Fruit fly (Drosophila melanogaster) whole organism, embryonic: Measurements from ENCODE around the gene how.

Experiments used
- B-H1 ChIP-seq: fragments of 200-800 bp; sonication (Bioruptor generic); IDR thresholded peaks from 3 replicates; pipeline ENCODE4 v1.3.6; 2022; ENCODE audit warnings: missing biosample characterization, missing genetic modification characterization
- BtbVII ChIP-seq: fragments of 200-800 bp; sonication (Bioruptor generic); optimal IDR thresholded peaks from 3 replicates; lab custom pipeline; 2017; ENCODE audit warnings: missing biosample characterization, mild to moderate bottlenecking, missing genetic modification characterization
- CG10147 ChIP-seq: fragments of 200-800 bp; sonication (Bioruptor generic); optimal IDR thresholded peaks from 2 replicates; lab custom pipeline; 2019; ENCODE audit warnings: missing biosample characterization, mild to moderate bottlenecking, missing genetic modification characterization, moderate library complexity
- CG11247 ChIP-seq: fragments of 200-800 bp; sonication (Bioruptor generic); IDR thresholded peaks from 2 replicates; pipeline ENCODE4 v1.3.6; 2022; ENCODE audit warnings: missing biosample characterization, missing genetic modification characterization
- CG11723 ChIP-seq: fragments of 200-800 bp; sonication (Bioruptor generic); optimal IDR thresholded peaks from 2 replicates; lab custom pipeline; 2017; ENCODE audit warnings: missing biosample characterization, mild to moderate bottlenecking, missing genetic modification characterization
- CG12299 ChIP-seq: fragments of 200-800 bp; sonication (Bioruptor generic); optimal IDR thresholded peaks from 2 replicates; lab custom pipeline; 2018; ENCODE audit warnings: missing biosample characterization, mild to moderate bottlenecking, missing genetic modification characterization
- CG1602 ChIP-seq: fragments of 200-800 bp; sonication (Bioruptor generic); optimal IDR thresholded peaks from 3 replicates; lab custom pipeline; 2016; ENCODE audit warnings: missing biosample characterization, missing genetic modification characterization
- CG16813 ChIP-seq: fragments of 200-800 bp; sonication (Bioruptor generic); IDR thresholded peaks from 3 replicates; pipeline ENCODE4 v1.3.6; 2022; ENCODE audit warnings: missing biosample characterization, missing genetic modification characterization; ENCODE audit not compliant: partially characterized antibody
- CG16863 ChIP-seq: fragments of 200-800 bp; sonication (Bioruptor generic); optimal IDR thresholded peaks from 3 replicates; lab custom pipeline; 2016; ENCODE audit warnings: missing biosample characterization, missing genetic modification characterization
- CG17186 ChIP-seq: fragments of 200-800 bp; sonication (Bioruptor generic); optimal IDR thresholded peaks from 3 replicates; lab custom pipeline; 2017; ENCODE audit warnings: missing biosample characterization, missing genetic modification reagents, missing genetic modification characterization
- CG17328 ChIP-seq: fragments of 200-800 bp; sonication (Bioruptor generic); IDR thresholded peaks from 2 replicates; pipeline ENCODE4 v1.3.6; 2022; ENCODE audit warnings: missing biosample characterization, missing genetic modification characterization
- CG17359 ChIP-seq: fragments of 200-800 bp; sonication (Bioruptor generic); optimal IDR thresholded peaks from 3 replicates; lab custom pipeline; 2018; ENCODE audit warnings: missing biosample characterization, mild to moderate bottlenecking, missing genetic modification characterization, moderate library complexity
- CG2202 ChIP-seq: fragments of 200-800 bp; sonication (Bioruptor generic); optimal IDR thresholded peaks from 2 replicates; lab custom pipeline; 2018; ENCODE audit warnings: missing biosample characterization, mild to moderate bottlenecking, missing genetic modification characterization
- CG2678 ChIP-seq: fragments of 200-800 bp; sonication (Bioruptor generic); optimal IDR thresholded peaks from 3 replicates; lab custom pipeline; 2019; ENCODE audit warnings: missing biosample characterization, mild to moderate bottlenecking, missing genetic modification characterization, moderate library complexity
- CG30403 ChIP-seq: fragments of 200-800 bp; sonication (Bioruptor generic); optimal IDR thresholded peaks from 3 replicates; lab custom pipeline; 2016; ENCODE audit warnings: missing biosample characterization, missing genetic modification characterization
- CG4328 ChIP-seq: fragments of 200-800 bp; sonication (Bioruptor generic); optimal IDR thresholded peaks from 3 replicates; lab custom pipeline; 2017; ENCODE audit warnings: missing biosample characterization, missing genetic modification reagents, missing genetic modification characterization
- CG4404 ChIP-seq: fragments of 200-800 bp; sonication (Bioruptor generic); IDR thresholded peaks from 2 replicates; pipeline ENCODE4 v1.3.6; 2022; ENCODE audit warnings: missing biosample characterization, missing genetic modification characterization
- CG5180 ChIP-seq: fragments of 200-800 bp; sonication (Bioruptor generic); optimal IDR thresholded peaks from 3 replicates; lab custom pipeline; 2017; ENCODE audit warnings: missing biosample characterization, missing genetic modification characterization, mild to moderate bottlenecking, moderate library complexity, missing genetic modification reagents
- CG6689 ChIP-seq: fragments of 200-800 bp; sonication (Bioruptor generic); IDR thresholded peaks from 2 replicates; pipeline ENCODE4 v1.3.6; 2022; ENCODE audit warnings: missing biosample characterization, missing genetic modification characterization
- CG7372 ChIP-seq: fragments of 200-800 bp; sonication (Bioruptor generic); IDR thresholded peaks from 2 replicates; pipeline ENCODE4 v1.3.6; 2022; ENCODE audit warnings: missing biosample characterization, missing genetic modification characterization
- CG7745 ChIP-seq: fragments of 200-800 bp; sonication (Bioruptor generic); optimal IDR thresholded peaks from 2 replicates; lab custom pipeline; 2018; ENCODE audit warnings: missing biosample characterization, mild to moderate bottlenecking, missing genetic modification characterization, moderate library complexity
- CG7839 ChIP-seq: fragments of 200-800 bp; sonication (Bioruptor generic); optimal IDR thresholded peaks from 3 replicates; lab custom pipeline; 2018; ENCODE audit warnings: missing biosample characterization, mild to moderate bottlenecking, missing genetic modification characterization, moderate library complexity
- CG8944 ChIP-seq: fragments of 200-800 bp; sonication (Bioruptor generic); optimal IDR thresholded peaks from 3 replicates; lab custom pipeline; 2016; ENCODE audit warnings: missing biosample characterization, missing genetic modification characterization
- Elba2 ChIP-seq: fragments of 200-800 bp; sonication (Bioruptor generic); optimal IDR thresholded peaks from 3 replicates; lab custom pipeline; 2016; ENCODE audit warnings: missing biosample characterization, missing genetic modification characterization
- Fer3 ChIP-seq: fragments of 200-800 bp; sonication (Bioruptor generic); optimal IDR thresholded peaks from 2 replicates; lab custom pipeline; 2018; ENCODE audit warnings: missing biosample characterization, mild to moderate bottlenecking, missing genetic modification characterization, moderate library complexity
- Hand ChIP-seq: fragments of 200-800 bp; sonication (Bioruptor generic); optimal IDR thresholded peaks from 2 replicates; lab custom pipeline; 2017; ENCODE audit warnings: mild to moderate bottlenecking, missing biosample characterization, missing genetic modification reagents, missing genetic modification characterization
- Hr39 ChIP-seq: fragments of >200 bp; optimal IDR thresholded peaks from 2 replicates; lab custom pipeline; 2017
- Hr78 ChIP-seq, 2 experiments: fragments of 200-800 bp in 1 of 2; fragments of >200 bp in 1 of 2; sonication (Bioruptor generic) in 1 of 2; optimal IDR thresholded peaks; 2 replicates each; lab custom pipeline; 2017 to 2019; ENCODE audit warnings: missing biosample characterization in 2 of 2, missing genetic modification characterization in 2 of 2, mild to moderate bottlenecking in 1 of 2, moderate library complexity in 1 of 2
- Lhr ChIP-seq: fragments of 200-800 bp; sonication (Bioruptor generic); optimal IDR thresholded peaks from 3 replicates; lab custom pipeline; 2017; ENCODE audit warnings: mild to moderate bottlenecking, missing biosample characterization, missing genetic modification reagents, missing genetic modification characterization
- Max ChIP-seq: fragments of 200-800 bp; sonication (Bioruptor generic); optimal IDR thresholded peaks from 2 replicates; lab custom pipeline; 2016; ENCODE audit warnings: missing biosample characterization, mild to moderate bottlenecking, missing genetic modification characterization
- Oli ChIP-seq: fragments of 200-800 bp; sonication (Bioruptor generic); optimal IDR thresholded peaks from 2 replicates; lab custom pipeline; 2018; ENCODE audit warnings: missing biosample characterization, mild to moderate bottlenecking, missing genetic modification characterization, moderate library complexity
- Taf1 ChIP-seq: fragments of 200-800 bp; sonication (Bioruptor generic); IDR thresholded peaks from 2 replicates; pipeline ENCODE4 v1.3.6; 2022; ENCODE audit warnings: missing biosample characterization, missing genetic modification characterization
- Xbp1 ChIP-seq: fragments of 200-800 bp; sonication (Bioruptor generic); optimal IDR thresholded peaks from 3 replicates; lab custom pipeline; 2016; ENCODE audit warnings: missing biosample characterization, mild to moderate bottlenecking, missing genetic modification characterization
- ara ChIP-seq: fragments of 200-800 bp; sonication (Bioruptor generic); IDR thresholded peaks from 2 replicates; pipeline ENCODE4 v1.3.6; 2022; ENCODE audit warnings: missing biosample characterization, missing genetic modification characterization
- dmrt11E ChIP-seq: fragments of 200-800 bp; sonication (Bioruptor generic); optimal IDR thresholded peaks from 3 replicates; lab custom pipeline; 2018; ENCODE audit warnings: missing biosample characterization, mild to moderate bottlenecking, missing genetic modification characterization, moderate library complexity
- insv ChIP-seq, 2 experiments: fragments of 200-800 bp; sonication (Bioruptor generic); optimal IDR thresholded peaks; 3 replicates each; lab custom pipeline; 2016 to 2018; ENCODE audit warnings: missing biosample characterization in 2 of 2, missing genetic modification characterization in 2 of 2
- kah ChIP-seq: fragments of 200-800 bp; sonication (Bioruptor generic); optimal IDR thresholded peaks from 2 replicates; lab custom pipeline; 2018; ENCODE audit warnings: missing biosample characterization, mild to moderate bottlenecking, missing genetic modification characterization
- ken ChIP-seq: fragments of 200-800 bp; sonication (Bioruptor generic); IDR thresholded peaks from 3 replicates; pipeline ENCODE4 v1.3.6; 2022; ENCODE audit warnings: missing biosample characterization, missing genetic modification characterization
- lbe ChIP-seq: fragments of 200-800 bp; sonication (Bioruptor generic); optimal IDR thresholded peaks from 2 replicates; lab custom pipeline; 2016; ENCODE audit warnings: missing biosample characterization, mild to moderate bottlenecking, missing genetic modification characterization
- luna ChIP-seq: fragments of 200-800 bp; sonication (Bioruptor generic); optimal IDR thresholded peaks from 2 replicates; lab custom pipeline; 2016; ENCODE audit warnings: missing biosample characterization, missing genetic modification characterization
- pb ChIP-seq: fragments of 200-800 bp; sonication (Bioruptor generic); optimal IDR thresholded peaks from 3 replicates; lab custom pipeline; 2016; ENCODE audit warnings: missing biosample characterization, missing genetic modification characterization
- peb ChIP-seq: fragments of 200-800 bp; sonication (Bioruptor generic); IDR thresholded peaks from 2 replicates; pipeline ENCODE4 v1.3.6; 2022; ENCODE audit warnings: missing biosample characterization, missing genetic modification characterization
- pfk ChIP-seq: fragments of 200-800 bp; sonication (Bioruptor generic); optimal IDR thresholded peaks from 2 replicates; lab custom pipeline; 2018; ENCODE audit warnings: missing biosample characterization, mild to moderate bottlenecking, missing genetic modification characterization, moderate library complexity
- pho ChIP-seq: fragments of 200-800 bp; sonication (Bioruptor generic); optimal IDR thresholded peaks from 2 replicates; lab custom pipeline; 2016; ENCODE audit warnings: missing biosample characterization, missing genetic modification characterization
- pum ChIP-seq: fragments of 200-800 bp; sonication (Bioruptor generic); optimal IDR thresholded peaks from 2 replicates; lab custom pipeline; 2016; ENCODE audit warnings: missing biosample characterization, missing genetic modification characterization
- scrt ChIP-seq: fragments of 200-800 bp; sonication (Bioruptor generic); optimal IDR thresholded peaks from 2 replicates; lab custom pipeline; 2018; ENCODE audit warnings: missing biosample characterization, mild to moderate bottlenecking, missing genetic modification characterization, moderate library complexity
- slbo ChIP-seq: fragments of 200-800 bp; sonication (Bioruptor generic); IDR thresholded peaks from 2 replicates; pipeline ENCODE4 v1.3.6; 2022; ENCODE audit warnings: missing biosample characterization, missing genetic modification characterization
- stc ChIP-seq: fragments of 200-800 bp; sonication (Bioruptor generic); IDR thresholded peaks from 2 replicates; pipeline ENCODE4 v1.3.6; 2022; ENCODE audit warnings: missing biosample characterization, missing genetic modification characterization
- tgo ChIP-seq: fragments of 200-800 bp; sonication (Bioruptor generic); IDR thresholded peaks from 3 replicates; pipeline ENCODE4 v1.3.6; 2022; ENCODE audit warnings: missing biosample characterization, missing genetic modification characterization
- tll ChIP-seq, 2 experiments: fragments of 200-800 bp in 1 of 2; fragments of >200 bp in 1 of 2; sonication (Bioruptor generic) in 1 of 2; optimal IDR thresholded peaks; 2 replicates each; lab custom pipeline; 2017 to 2019; ENCODE audit warnings: missing biosample characterization in 2 of 2, missing genetic modification characterization in 2 of 2, mild to moderate bottlenecking in 1 of 2, moderate library complexity in 1 of 2

The how gene

dm6 chr3R:22018777-22019420 is 23.1 kb upstream of the how start, which contains the start of gene Idh3b (continued):
- TF ChIP-seq B-H1 (GFP tag; lab: Robert Waterston, UW) (no peak), CG11247 (GFP tag; lab: Robert Waterston, UW) (peak; percentile 74; the same call in 1 of the 2 replicates), CG30403 (GFP tag; lab: Kevin White, UChicago) (peak; percentile 69), pfk (peak; percentile 42), Xbp1 (GFP tag; lab: Kevin White, UChicago) (peak; percentile 76), CG11723 (GFP tag; lab: Kevin White, UChicago) (no peak), Hand (GFP tag; lab: Kevin White, UChicago) (no peak), stc (GFP tag; lab: Robert Waterston, UW) (no peak), Fer3 (tag; lab: Kevin White, UChicago) (no peak), CG6689 (GFP tag; lab: Robert Waterston, UW) (no peak), Max (GFP tag; lab: Kevin White, UChicago) (peak; percentile 63), CG16813 (GFP tag; lab: Robert Waterston, UW) (peak; percentile 92), tll (GFP tag; optimal IDR thresholded peaks at IDR 0.05; lab: Kevin White, UChicago) (no peak), Elba2 (GFP tag; lab: Kevin White, UChicago) (peak; percentile 61), slbo (no peak; the same call in 1 of the 2 replicates), pb (peak; percentile 48), CG10147 (GFP tag; lab: Kevin White, UChicago) (no peak), scrt (GFP tag; lab: Kevin White, UChicago) (peak; percentile 55), CG5180 (GFP tag; lab: Kevin White, UChicago) (no peak), insv (GFP tag; optimal IDR thresholded peaks at IDR 0.05; lab: Kevin White, UChicago) (peak in 1 of 2 experiments; percentile 46), CG2678 (tag; lab: Kevin White, UChicago) (no peak), CG2202 (no peak), CG12299 (tag; lab: Kevin White, UChicago) (no peak), Hr78 (GFP tag; optimal IDR thresholded peaks at IDR 0.05; lab: Kevin White, UChicago) (no peak), luna (peak; percentile 53), peb (GFP tag; lab: Robert Waterston, UW) (0 out of 2 replicates have a peak, but pooled peaks have one; percentile 10), Lhr (GFP tag; lab: Kevin White, UChicago) (peak; percentile 38), lbe (peak; percentile 28), dmrt11E (tag; lab: Kevin White, UChicago) (peak; percentile 20), ara (peak; percentile 43; the same call in 1 of the 2 replicates), CG17359 (tag; lab: Kevin White, UChicago) (no peak), CG16863 (GFP tag; lab: Kevin White, UChicago) (no peak), BtbVII (GFP tag; lab: Kevin White, UChicago) (no peak), pho (GFP tag; lab: Kevin White, UChicago) (peak; percentile 56), Taf1 (GFP tag; lab: Robert Waterston, UW) (no peak), kah (GFP tag; lab: Kevin White, UChicago) (peak; percentile 28), CG17328 (GFP tag; lab: Robert Waterston, UW) (no peak), CG7839 (tag; lab: Kevin White, UChicago) (no peak), Oli (tag; lab: Kevin White, UChicago) (no peak), CG7372 (peak; percentile 58), ken (GFP tag; lab: Robert Waterston, UW) (peak; percentile 85), CG4328 (GFP tag; lab: Kevin White, UChicago) (no peak), CG4404 (GFP tag; lab: Robert Waterston, UW) (peak; percentile 44; the same call in 1 of the 2 replicates), CG8944 (GFP tag; lab: Kevin White, UChicago) (peak; percentile 62), CG1602 (GFP tag; lab: Kevin White, UChicago) (peak; percentile 3), CG7745 (no peak), tgo (GFP tag; lab: Robert Waterston, UW) (no peak), CG17186 (GFP tag; lab: Kevin White, UChicago) (peak; percentile 83), pum (GFP tag; lab: Kevin White, UChicago) (peak; percentile 70), Hr39 (lab: Kevin White, UChicago) (no peak)
